Worm (Caenorhabditis elegans): ENCODE measurements around the gene pitr-6.

- no peak for TF ChIP-seq snpc-4 (tag; optimal IDR thresholded peaks at IDR 0.05)
- TF ChIP-seq ztf-11 (tag; optimal IDR thresholded peaks at IDR 0.05), result no peak
- no peak for TF ChIP-seq ama-1 (optimal IDR thresholded peaks at IDR 0.05)
- no peak for TF ChIP-seq nhr-23 (tag; optimal IDR thresholded peaks at IDR 0.05)
- no peak for TF ChIP-seq lin-11 (tag; optimal IDR thresholded peaks at IDR 0.05)
- no peak for TF ChIP-seq sma-3 (GFP tag; optimal IDR thresholded peaks at IDR 0.05)
- TF ChIP-seq nhr-237 (tag; optimal IDR thresholded peaks at IDR 0.05), result no peak
- TF ChIP-seq lin-13 (GFP tag; optimal IDR thresholded peaks at IDR 0.05), result no peak
- TF ChIP-seq unc-55 (GFP tag; optimal IDR thresholded peaks at IDR 0.05), result no peak
- TF ChIP-seq mab-5 (tag; optimal IDR thresholded peaks at IDR 0.05), result no peak
- TF ChIP-seq lin-39 (tag; optimal IDR thresholded peaks at IDR 0.05), result no peak
- no peak for TF ChIP-seq zag-1 (tag; optimal IDR thresholded peaks at IDR 0.05)
- TF ChIP-seq unc-62 (GFP tag; optimal IDR thresholded peaks at IDR 0.05), result no peak
These were observed 6.7 kb upstream of the pitr-6 start, which contains the start of gene Y57A10C.9 for ce11 chrII:12438441-12438840.

All from whole organism, L2 larva.